Worm (Caenorhabditis elegans): ENCODE data around the gene ZK488.5.

- no peak for TF ChIP-seq ama-1 (optimal IDR thresholded peaks at IDR 0.05)
- TF ChIP-seq tlp-1 (tag; optimal IDR thresholded peaks at IDR 0.05), result no peak
- no peak for TF ChIP-seq ets-5 (GFP tag; IDR thresholded peaks at IDR 0.05)
- no peak for TF ChIP-seq mdl-1 (tag; optimal IDR thresholded peaks at IDR 0.05)
- no peak for TF ChIP-seq unc-62 (GFP tag; optimal IDR thresholded peaks at IDR 0.05)
- no peak for TF ChIP-seq nhr-237 (tag; optimal IDR thresholded peaks at IDR 0.05)
- TF ChIP-seq sox-4 (tag; optimal IDR thresholded peaks at IDR 0.05), result no peak
Measured at ce11 chrV:626321-626720, 33.3 kb downstream of the ZK488.5 start, which contains the start of gene F48G7.7.
